Worm (Caenorhabditis elegans): ENCODE data around the gene nspc-3.

The nspc-3 gene

DNA sequence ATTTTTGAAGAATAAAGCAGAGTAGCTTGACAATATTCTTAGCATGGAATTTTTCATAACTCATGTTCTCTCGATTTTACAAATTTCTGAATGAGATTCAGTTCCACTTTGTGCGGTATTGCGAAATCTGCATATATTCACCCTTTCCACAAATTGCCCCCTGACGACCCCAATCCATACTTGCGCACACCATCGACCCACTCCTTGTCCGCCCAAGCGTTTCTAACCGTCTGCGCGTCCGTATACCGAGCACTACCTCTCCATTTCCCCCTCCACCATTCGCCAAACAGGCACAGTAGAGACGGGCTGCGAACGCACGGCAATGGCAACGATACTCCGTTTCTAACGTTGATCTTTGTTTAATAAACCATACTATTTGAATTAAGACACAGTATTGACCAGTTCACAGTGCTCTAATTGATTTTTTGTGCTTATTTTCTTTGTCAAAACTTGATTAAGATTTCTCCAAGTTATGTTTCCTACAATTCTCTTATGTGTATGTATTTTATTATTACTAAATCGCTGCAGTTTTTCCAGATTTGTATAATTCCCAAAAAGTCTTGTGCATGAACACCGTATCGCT is 19.8 kb downstream of the nspc-3 start, which contains the start of gene utx-1 (continued):
- TF ChIP-seq ceh-82 (tag; optimal IDR thresholded peaks at IDR 0.05) = peak in 1 of 3 experiments; percentile 9
- no peak for TF ChIP-seq elt-3 (tag; optimal IDR thresholded peaks at IDR 0.05)
- TF ChIP-seq nhr-19 (GFP tag; conservative IDR thresholded peaks at IDR 0.05) = peak; percentile 23; the same call in 1 of the 2 replicates
- no peak for TF ChIP-seq C04F5.9 (tag; optimal IDR thresholded peaks at IDR 0.05)
- TF ChIP-seq rnt-1 (tag; optimal IDR thresholded peaks at IDR 0.05) = peak; percentile 33
- no peak for TF ChIP-seq isw-1 (GFP tag; IDR thresholded peaks at IDR 0.05)
- peak; percentile 28 for TF ChIP-seq nhr-47 (tag; optimal IDR thresholded peaks at IDR 0.05)
- no peak for TF ChIP-seq hlh-4 (tag; optimal IDR thresholded peaks at IDR 0.05)
- peak in 1 of 2 experiments; percentile 12 for TF ChIP-seq mdl-1 (tag; optimal IDR thresholded peaks at IDR 0.05)
- TF ChIP-seq snu-23 (GFP tag; optimal IDR thresholded peaks at IDR 0.05) = peak; percentile 31
- TF ChIP-seq skn-1 (tag; optimal IDR thresholded peaks at IDR 0.05) = peak; percentile 12
- peak; percentile 26 for TF ChIP-seq fkh-8 (tag; optimal IDR thresholded peaks at IDR 0.05)
- TF ChIP-seq swsn-7 (tag; optimal IDR thresholded peaks at IDR 0.05) = peak; percentile 30
- peak in 1 of 2 experiments; percentile 37 for TF ChIP-seq ztf-11 (tag; optimal IDR thresholded peaks at IDR 0.05)
- peak; percentile 4 for TF ChIP-seq blmp-1 (tag; optimal IDR thresholded peaks at IDR 0.05)
- no peak for TF ChIP-seq pqm-1 (tag; optimal IDR thresholded peaks at IDR 0.05)
- TF ChIP-seq ama-1 (optimal IDR thresholded peaks at IDR 0.05) = no peak
- TF ChIP-seq lin-13 (GFP tag; optimal IDR thresholded peaks at IDR 0.05) = no peak
- TF ChIP-seq ceh-88 (GFP tag; IDR thresholded peaks at IDR 0.05) = no peak
- no peak for TF ChIP-seq ets-5 (GFP tag; IDR thresholded peaks at IDR 0.05)
- TF ChIP-seq nhr-76 (tag; optimal IDR thresholded peaks at IDR 0.05) = no peak
- TF ChIP-seq ceh-90 (tag; optimal IDR thresholded peaks at IDR 0.05) = no peak
- no peak for TF ChIP-seq unc-98 (GFP tag; IDR thresholded peaks at IDR 0.05)
- peak; percentile 13 for TF ChIP-seq unc-86 (tag; optimal IDR thresholded peaks at IDR 0.05)
- TF ChIP-seq pax-3 (tag; optimal IDR thresholded peaks at IDR 0.05) = no peak
- no peak for TF ChIP-seq vab-15 (tag; optimal IDR thresholded peaks at IDR 0.05)
- TF ChIP-seq aha-1 (tag; optimal IDR thresholded peaks at IDR 0.05) = no peak
- peak; percentile 28 for TF ChIP-seq nhr-90 (tag; optimal IDR thresholded peaks at IDR 0.05; ENCODE audit: poor library complexity)
- no peak for TF ChIP-seq C16A3.4 (tag; optimal IDR thresholded peaks at IDR 0.05)
- no peak for TF ChIP-seq C34B4.2 (tag; optimal IDR thresholded peaks at IDR 0.05)
- TF ChIP-seq jun-1 (tag; optimal IDR thresholded peaks at IDR 0.05) = no peak
- no peak for TF ChIP-seq egl-13 (tag; optimal IDR thresholded peaks at IDR 0.05)
- peak in 1 of 2 experiments; percentile 29 for TF ChIP-seq lsy-2 (tag; optimal IDR thresholded peaks at IDR 0.05)
- no peak for TF ChIP-seq sox-4 (tag; optimal IDR thresholded peaks at IDR 0.05)
- TF ChIP-seq aly-2 (tag; optimal IDR thresholded peaks at IDR 0.05) = no peak
- no peak for TF ChIP-seq irx-1 (tag; optimal IDR thresholded peaks at IDR 0.05)
- TF ChIP-seq mep-1 (tag; optimal IDR thresholded peaks at IDR 0.05) = peak; percentile 21
- TF ChIP-seq nhr-84 (tag; optimal IDR thresholded peaks at IDR 0.05) = no peak
- no peak for TF ChIP-seq ceh-63 (GFP tag; optimal IDR thresholded peaks at IDR 0.05)
- TF ChIP-seq elt-2 (tag; optimal IDR thresholded peaks at IDR 0.05) = no peak
- peak; percentile 3 for TF ChIP-seq fkh-10 (GFP tag; optimal IDR thresholded peaks at IDR 0.05)

DNA sequence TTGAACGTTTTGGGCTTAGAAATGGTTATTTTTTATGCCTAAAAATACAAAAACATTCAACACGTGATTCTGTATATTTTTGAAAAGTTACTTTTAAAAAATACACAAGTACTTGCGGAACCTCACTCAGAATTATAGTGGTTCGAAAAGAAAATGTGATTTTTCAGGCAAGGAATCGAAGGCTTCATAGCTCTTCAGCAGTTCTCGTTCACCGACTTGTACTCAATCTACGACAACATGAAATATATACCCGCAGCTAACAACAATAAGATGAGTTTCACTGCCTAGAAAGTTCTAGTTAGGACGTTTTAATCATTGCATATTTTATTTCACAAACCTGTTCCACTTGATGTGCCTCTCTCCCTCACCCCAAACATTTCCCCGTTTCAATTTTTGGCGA is 25.7 kb downstream of the nspc-3 start:
- TF ChIP-seq ceh-88 (GFP tag; IDR thresholded peaks at IDR 0.05) = no peak
- TF ChIP-seq unc-98 (GFP tag; IDR thresholded peaks at IDR 0.05) = no peak
- TF ChIP-seq blmp-1 (tag; optimal IDR thresholded peaks at IDR 0.05) = no peak
- TF ChIP-seq isw-1 (GFP tag; IDR thresholded peaks at IDR 0.05) = no peak
- TF ChIP-seq fkh-10 (GFP tag; optimal IDR thresholded peaks at IDR 0.05) = no peak
- no peak for TF ChIP-seq egl-27 (tag; optimal IDR thresholded peaks at IDR 0.05)
- no peak for TF ChIP-seq lin-15B (tag; optimal IDR thresholded peaks at IDR 0.05)
- no peak for TF ChIP-seq nhr-85 (tag)
- no peak for TF ChIP-seq fos-1 (tag; optimal IDR thresholded peaks at IDR 0.05)
- no peak for TF ChIP-seq rnt-1 (tag; optimal IDR thresholded peaks at IDR 0.05)
- no peak for TF ChIP-seq zip-4 (GFP tag; optimal IDR thresholded peaks at IDR 0.05)
- no peak for TF ChIP-seq nhr-71 (tag; optimal IDR thresholded peaks at IDR 0.05)

All from whole organism, L1 larva.